Fruit fly (Drosophila melanogaster): ENCODE data around the gene Lim1.

Lim1 gene

DNA sequence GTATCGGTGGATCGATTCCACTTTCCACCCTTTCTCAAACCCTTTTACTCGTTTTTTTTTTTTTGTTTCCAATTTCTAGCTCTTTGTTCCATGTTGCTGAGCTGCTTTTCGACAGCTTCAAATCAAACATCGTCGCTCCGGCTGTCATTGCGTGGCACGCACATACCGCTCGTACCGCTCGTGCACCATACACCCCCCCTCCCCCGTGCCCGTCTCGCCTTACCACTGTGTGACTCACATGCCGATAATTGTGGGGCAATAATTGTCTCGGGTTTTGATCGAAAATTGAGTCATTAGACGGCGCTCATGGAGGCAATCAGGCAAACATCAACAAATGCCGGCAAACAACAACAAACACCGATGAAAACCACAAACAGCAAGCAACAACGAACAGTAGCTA, 51.9 kb downstream of the Lim1 start:
- TF ChIP-seq CG15710 (tag; optimal IDR thresholded peaks at IDR 0.05) (no peak), Snoo (tag; optimal IDR thresholded peaks at IDR 0.05) (no peak), CG8301 (tag; optimal IDR thresholded peaks at IDR 0.05) (no peak), rn (GFP tag; IDR thresholded peaks at IDR 0.05) (no peak)

DNA sequence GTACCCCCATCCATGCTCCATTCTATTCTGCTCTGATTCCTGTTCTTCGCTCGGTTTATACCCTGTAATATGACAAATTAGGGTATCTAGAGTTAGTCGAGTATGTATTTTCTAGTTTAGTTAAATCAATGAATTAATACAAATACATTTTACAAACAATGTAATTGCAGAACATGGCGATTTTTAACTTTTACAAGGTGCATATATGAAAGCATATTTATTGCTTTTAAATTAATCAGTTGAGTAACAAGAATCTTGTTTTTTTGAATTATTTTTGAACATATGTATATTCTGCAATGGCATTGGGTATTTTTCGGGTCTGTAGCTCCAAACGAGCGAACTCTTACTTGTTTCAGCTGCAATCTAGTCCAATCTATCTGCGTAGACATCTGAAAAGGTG, 58.0 kb downstream of the Lim1 start:
- TF ChIP-seq D1 (tag; optimal IDR thresholded peaks at IDR 0.05), result peak; percentile 32
- TF ChIP-seq CG14655 (GFP tag; optimal IDR thresholded peaks at IDR 0.05), result peak; percentile 80
- no peak for TF ChIP-seq CG12605 (GFP tag; IDR thresholded peaks at IDR 0.05)
- peak; percentile 49 for TF ChIP-seq CG9948 (tag; optimal IDR thresholded peaks at IDR 0.05)
- TF ChIP-seq rn (GFP tag; IDR thresholded peaks at IDR 0.05), result no peak
- TF ChIP-seq CG17806 (tag; optimal IDR thresholded peaks at IDR 0.05), result peak; percentile 45
- peak; percentile 14; the same call in 1 of the 3 replicates for TF ChIP-seq CG4496 (GFP tag; IDR thresholded peaks at IDR 0.05)
- no peak for TF ChIP-seq EcR (GFP tag; optimal IDR thresholded peaks at IDR 0.05)
- TF ChIP-seq Ets98B (GFP tag; IDR thresholded peaks at IDR 0.05), result no peak
- peak; percentile 60 for TF ChIP-seq CG15710 (tag; optimal IDR thresholded peaks at IDR 0.05)
- TF ChIP-seq CG13204 (GFP tag; optimal IDR thresholded peaks at IDR 0.05), result no peak
- peak; percentile 14 for TF ChIP-seq Pif1B (GFP tag; optimal IDR thresholded peaks at IDR 0.05)
- TF ChIP-seq fd96Ca (GFP tag; IDR thresholded peaks at IDR 0.05), result no peak
- no peak for TF ChIP-seq Snoo (tag; optimal IDR thresholded peaks at IDR 0.05)
- peak; percentile 52 for TF ChIP-seq CG34367 (tag; optimal IDR thresholded peaks at IDR 0.05)
- TF ChIP-seq CG10348 (GFP tag; IDR thresholded peaks at IDR 0.05), result no peak
- peak; percentile 5 for TF ChIP-seq Pif1A (GFP tag; optimal IDR thresholded peaks at IDR 0.05)
- TF ChIP-seq CG8159 (tag; optimal IDR thresholded peaks at IDR 0.05), result peak; percentile 63
- peak; percentile 68 for TF ChIP-seq CG8301 (tag; optimal IDR thresholded peaks at IDR 0.05)
- no peak for TF ChIP-seq CG32121 (GFP tag; IDR thresholded peaks at IDR 0.05)
- TF ChIP-seq gl (tag; optimal IDR thresholded peaks at IDR 0.05), result no peak

DNA sequence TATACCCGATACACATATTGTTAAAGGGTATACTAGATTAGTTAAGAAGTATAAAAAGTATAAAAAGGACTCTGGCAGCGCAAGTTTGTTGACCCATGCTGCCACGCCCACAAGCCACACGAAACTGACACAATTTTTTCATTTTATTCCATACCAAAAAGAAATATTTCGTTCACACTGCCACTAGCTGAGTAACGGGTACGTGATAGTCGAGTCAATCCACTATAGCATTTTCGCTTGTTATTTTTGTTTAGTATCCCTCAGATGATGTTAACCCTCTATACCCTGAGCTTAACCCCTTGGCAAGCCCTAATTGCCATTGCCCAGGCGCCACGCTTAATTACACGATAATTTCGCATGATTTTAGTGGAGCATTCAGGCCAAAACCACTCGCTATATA, 58.7 kb downstream of the Lim1 start:
- TF ChIP-seq CG32121 (GFP tag; IDR thresholded peaks at IDR 0.05) (no peak), Ets98B (GFP tag; IDR thresholded peaks at IDR 0.05) (no peak), D1 (tag; optimal IDR thresholded peaks at IDR 0.05) (no peak), EcR (GFP tag; optimal IDR thresholded peaks at IDR 0.05) (no peak), CG4496 (GFP tag; IDR thresholded peaks at IDR 0.05) (no peak), Pif1A (GFP tag; optimal IDR thresholded peaks at IDR 0.05) (no peak), CG9948 (tag; optimal IDR thresholded peaks at IDR 0.05) (no peak), rn (GFP tag; IDR thresholded peaks at IDR 0.05) (no peak), Snoo (tag; optimal IDR thresholded peaks at IDR 0.05) (no peak), CG12605 (GFP tag; IDR thresholded peaks at IDR 0.05) (no peak), CG10348 (GFP tag; IDR thresholded peaks at IDR 0.05) (no peak), fd96Ca (GFP tag; IDR thresholded peaks at IDR 0.05) (no peak), Pif1B (GFP tag; optimal IDR thresholded peaks at IDR 0.05) (no peak), CG8301 (tag; optimal IDR thresholded peaks at IDR 0.05) (no peak), CG17806 (tag; optimal IDR thresholded peaks at IDR 0.05) (no peak), CG8159 (tag; optimal IDR thresholded peaks at IDR 0.05) (no peak), CG14655 (GFP tag; optimal IDR thresholded peaks at IDR 0.05) (no peak), CG15710 (tag; optimal IDR thresholded peaks at IDR 0.05) (no peak)

DNA sequence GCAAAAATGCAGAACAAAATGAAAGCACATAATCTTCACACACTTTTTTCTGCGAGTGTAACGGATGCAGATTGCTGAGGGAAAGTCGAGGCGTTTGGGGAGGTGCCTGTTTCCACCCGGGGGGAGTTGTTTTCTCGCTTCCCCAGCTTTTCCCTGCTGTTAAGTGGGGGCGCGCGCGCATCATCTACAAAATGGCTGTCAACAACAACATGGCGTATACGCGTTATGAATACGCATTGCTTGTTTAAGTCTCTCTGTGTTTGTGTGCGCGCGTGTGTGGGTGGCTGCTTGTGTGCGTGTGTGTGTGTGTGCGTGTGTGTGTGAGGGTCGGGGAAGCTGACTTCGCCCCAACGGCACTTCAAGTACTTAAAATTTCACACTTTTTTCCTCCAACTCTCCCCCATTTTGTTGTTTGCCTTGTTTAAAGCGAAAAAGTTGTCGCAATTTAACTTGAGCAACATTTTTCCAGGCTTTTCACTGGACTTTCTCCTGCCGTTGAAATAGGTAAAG, 62.1 kb downstream of the Lim1 start:
- no peak for TF ChIP-seq CG12605 (GFP tag; IDR thresholded peaks at IDR 0.05)
- no peak for TF ChIP-seq Pif1A (GFP tag; optimal IDR thresholded peaks at IDR 0.05)
- no peak for TF ChIP-seq CG4496 (GFP tag; IDR thresholded peaks at IDR 0.05)
- TF ChIP-seq CG17806 (tag; optimal IDR thresholded peaks at IDR 0.05), result no peak
- no peak for TF ChIP-seq Pif1B (GFP tag; optimal IDR thresholded peaks at IDR 0.05)
- TF ChIP-seq CG13204 (GFP tag; optimal IDR thresholded peaks at IDR 0.05), result no peak
- no peak for TF ChIP-seq Ets98B (GFP tag; IDR thresholded peaks at IDR 0.05)
- no peak for TF ChIP-seq gl (tag; optimal IDR thresholded peaks at IDR 0.05)
- TF ChIP-seq EcR (GFP tag; optimal IDR thresholded peaks at IDR 0.05), result no peak
- TF ChIP-seq CG15710 (tag; optimal IDR thresholded peaks at IDR 0.05), result no peak
- TF ChIP-seq Snoo (tag; optimal IDR thresholded peaks at IDR 0.05), result no peak
- TF ChIP-seq fd96Ca (GFP tag; IDR thresholded peaks at IDR 0.05), result no peak

DNA sequence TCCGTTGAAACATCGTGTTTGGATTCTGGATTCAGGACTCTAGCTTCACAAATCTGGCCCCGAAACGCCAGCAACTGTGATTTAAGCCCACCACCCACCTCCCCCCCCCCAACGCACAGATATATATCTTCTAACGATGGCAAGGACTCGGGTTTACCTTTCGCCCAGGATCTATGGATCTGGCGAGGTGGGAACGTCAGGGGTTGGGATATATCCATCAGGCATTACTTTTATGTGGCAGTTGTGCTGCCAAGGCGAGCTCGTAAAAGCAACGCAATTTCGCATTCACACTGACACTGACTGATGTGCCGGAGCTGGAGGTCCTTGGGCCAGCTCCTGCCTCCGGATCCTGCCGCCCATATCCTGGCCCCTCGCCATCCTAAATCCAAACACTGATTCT, 73.2 kb downstream of the Lim1 start:
- no peak for TF ChIP-seq CG34367 (tag; optimal IDR thresholded peaks at IDR 0.05)
- TF ChIP-seq Ets98B (GFP tag; IDR thresholded peaks at IDR 0.05), result no peak
- no peak for TF ChIP-seq gl (tag; optimal IDR thresholded peaks at IDR 0.05)
- TF ChIP-seq CG9948 (tag; optimal IDR thresholded peaks at IDR 0.05), result no peak

DNA sequence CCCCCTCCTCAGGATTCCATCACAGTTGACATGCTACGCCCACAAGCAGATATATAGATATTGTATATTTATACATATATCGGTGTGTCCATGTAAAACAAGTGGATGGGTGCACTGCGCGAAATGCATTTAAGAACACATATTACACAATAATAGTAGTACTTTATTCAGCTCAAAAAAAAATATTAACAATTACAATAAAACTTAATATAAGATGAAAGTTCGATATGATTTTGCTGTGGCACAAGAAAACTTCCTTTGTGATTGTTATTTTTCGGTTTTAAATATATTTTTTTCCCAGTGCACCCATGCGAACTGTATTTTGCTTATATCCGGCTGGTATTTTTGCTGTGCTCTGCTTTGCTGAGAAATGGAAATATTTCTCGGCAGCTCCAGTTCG, 74.1 kb downstream of the Lim1 start:
- TF ChIP-seq CG13204 (GFP tag; optimal IDR thresholded peaks at IDR 0.05) (no peak), Pif1B (GFP tag; optimal IDR thresholded peaks at IDR 0.05) (no peak), CG15710 (tag; optimal IDR thresholded peaks at IDR 0.05) (peak; percentile 24), rn (GFP tag; IDR thresholded peaks at IDR 0.05) (no peak), CG8159 (tag; optimal IDR thresholded peaks at IDR 0.05) (peak; percentile 38), CG34367 (tag; optimal IDR thresholded peaks at IDR 0.05) (no peak), CG12605 (GFP tag; IDR thresholded peaks at IDR 0.05) (no peak), fd96Ca (GFP tag; IDR thresholded peaks at IDR 0.05) (no peak), CG10348 (GFP tag; IDR thresholded peaks at IDR 0.05) (no peak), D1 (tag; optimal IDR thresholded peaks at IDR 0.05) (no peak), CG4496 (GFP tag; IDR thresholded peaks at IDR 0.05) (no peak), Snoo (tag; optimal IDR thresholded peaks at IDR 0.05) (no peak), EcR (GFP tag; optimal IDR thresholded peaks at IDR 0.05) (no peak), gl (tag; optimal IDR thresholded peaks at IDR 0.05) (no peak), CG32121 (GFP tag; IDR thresholded peaks at IDR 0.05) (no peak), CG9948 (tag; optimal IDR thresholded peaks at IDR 0.05) (peak; percentile 18), CG14655 (GFP tag; optimal IDR thresholded peaks at IDR 0.05) (no peak), CG8301 (tag; optimal IDR thresholded peaks at IDR 0.05) (no peak), CG17806 (tag; optimal IDR thresholded peaks at IDR 0.05) (peak; percentile 24), Pif1A (GFP tag; optimal IDR thresholded peaks at IDR 0.05) (no peak), Ets98B (GFP tag; IDR thresholded peaks at IDR 0.05) (no peak)
